Worm (Caenorhabditis elegans) whole organism, young adult: ENCODE results near the gene T23G7.3.

ENCODE experiments used
- B0261.1 ChIP-seq: sonication (generic microtip); optimal IDR thresholded peaks from 2 replicates; lab custom pipeline; 2016; ENCODE audit warnings: mild to moderate bottlenecking, missing genetic modification characterization, moderate library complexity, missing compliant biosample characterization
- B0336.3 ChIP-seq: fragments of 200-800 bp; sonication (Bioruptor generic); IDR thresholded peaks from 2 replicates; pipeline ENCODE4 v1.3.6; 2022; ENCODE audit warnings: missing genetic modification characterization, missing compliant biosample characterization
- D2030.7 ChIP-seq: fragments of 200-800 bp; sonication (Bioruptor generic); IDR thresholded peaks from 2 replicates; pipeline ENCODE4 v1.3.6; 2022; ENCODE audit warnings: missing genetic modification reagents, missing genetic modification characterization, missing compliant biosample characterization
- F10E7.11 ChIP-seq: sonication (generic microtip); optimal IDR thresholded peaks from 2 replicates; lab custom pipeline; 2017; ENCODE audit warnings: mild to moderate bottlenecking, missing genetic modification characterization, moderate library complexity, missing compliant biosample characterization
- F22D6.2 ChIP-seq: sonication (generic microtip); optimal IDR thresholded peaks from 2 replicates; lab custom pipeline; 2016; ENCODE audit warnings: mild to moderate bottlenecking, missing genetic modification characterization, missing compliant biosample characterization
- F33H1.4 ChIP-seq: fragments of 200-800 bp; sonication (Bioruptor generic); IDR thresholded peaks from 2 replicates; pipeline ENCODE4 v1.3.6; 2022; ENCODE audit warnings: missing genetic modification reagents, missing genetic modification characterization, missing compliant biosample characterization
- F49E8.2 ChIP-seq: sonication (generic microtip); optimal IDR thresholded peaks from 3 replicates; lab custom pipeline; 2017; ENCODE audit warnings: missing genetic modification characterization, mild to moderate bottlenecking, missing compliant biosample characterization, antibody characterized with exemption, moderate library complexity; ENCODE audit not compliant: insufficient read depth
- F57A8.1 ChIP-seq: fragments of 200-800 bp; sonication (Bioruptor generic); optimal IDR thresholded peaks from 2 replicates; lab custom pipeline; 2018; ENCODE audit warnings: mild to moderate bottlenecking, missing genetic modification characterization, moderate library complexity, missing compliant biosample characterization
- K11D2.4 ChIP-seq: fragments of 200-800 bp; sonication (Bioruptor generic); IDR thresholded peaks from 2 replicates; pipeline ENCODE4 v1.3.6; 2022; ENCODE audit warnings: missing genetic modification reagents, missing genetic modification characterization, missing compliant biosample characterization
- T26A5.8 ChIP-seq: sonication (generic microtip); optimal IDR thresholded peaks from 2 replicates; lab custom pipeline; 2016; ENCODE audit warnings: missing genetic modification characterization, missing compliant biosample characterization
- Y53F4B.3 ChIP-seq: fragments of 200-800 bp; sonication (Bioruptor generic); IDR thresholded peaks from 2 replicates; pipeline ENCODE4 v1.3.6; 2022; ENCODE audit warnings: missing genetic modification reagents, missing genetic modification characterization, missing compliant biosample characterization
- Y56A3A.18 ChIP-seq: fragments of 200-800 bp; sonication (Bioruptor generic); IDR thresholded peaks from 2 replicates; pipeline ENCODE4 v1.3.6; 2022; ENCODE audit warnings: missing genetic modification reagents, missing genetic modification characterization, missing compliant biosample characterization
- ama-1 ChIP-seq, 3 experiments: fragments of 150-350 bp in 1 of 3; sonication (generic microtip) in 2 of 3; optimal IDR thresholded peaks; 2 replicates each; lab custom pipeline; 2014 to 2018; ENCODE audit warnings: missing biosample characterization in 2 of 3, missing genetic modification characterization in 2 of 3, missing genetic modification reagents in 2 of 3
- aptf-2 ChIP-seq: fragments of 200-800 bp; sonication (Bioruptor generic); conservative IDR thresholded peaks from 2 replicates; pipeline ENCODE4 v1.3.6; 2022; ENCODE audit warnings: missing genetic modification reagents, missing genetic modification characterization, missing compliant biosample characterization
- athp-1 ChIP-seq: sonication (generic microtip); optimal IDR thresholded peaks from 2 replicates; lab custom pipeline; 2017; ENCODE audit warnings: mild to moderate bottlenecking, missing genetic modification characterization, missing compliant biosample characterization
- attf-3 ChIP-seq: fragments of 200-800 bp; sonication (Bioruptor generic); conservative IDR thresholded peaks from 2 replicates; pipeline ENCODE4 v1.3.6; 2022; ENCODE audit warnings: missing genetic modification reagents, missing genetic modification characterization, missing compliant biosample characterization
- attf-5 ChIP-seq: fragments of 200-800 bp; sonication (Bioruptor generic); optimal IDR thresholded peaks from 2 replicates; lab custom pipeline; 2018; ENCODE audit warnings: mild to moderate bottlenecking, missing genetic modification characterization, missing compliant biosample characterization
- attf-6 ChIP-seq: fragments of 200-800 bp; sonication (Bioruptor generic); IDR thresholded peaks from 2 replicates; pipeline ENCODE4 v1.3.6; 2022; ENCODE audit warnings: missing genetic modification reagents, missing genetic modification characterization, missing compliant biosample characterization
- bed-2 ChIP-seq: fragments of 200-800 bp; sonication (Bioruptor generic); IDR thresholded peaks from 2 replicates; pipeline ENCODE4 v1.3.6; 2022; ENCODE audit warnings: missing genetic modification reagents, missing genetic modification characterization, missing compliant biosample characterization
- ceh-100 ChIP-seq: fragments of 200-800 bp; sonication (Bioruptor generic); IDR thresholded peaks from 2 replicates; pipeline ENCODE4 v1.3.6; 2022; ENCODE audit warnings: missing genetic modification reagents, missing genetic modification characterization, missing compliant biosample characterization
- die-1 ChIP-seq: sonication (generic microtip); optimal IDR thresholded peaks from 2 replicates; lab custom pipeline; 2016; ENCODE audit warnings: missing genotype, mild to moderate bottlenecking, missing genetic modification characterization, missing compliant biosample characterization
- egrh-3 ChIP-seq: fragments of 200-800 bp; sonication (Bioruptor generic); IDR thresholded peaks from 2 replicates; pipeline ENCODE4 v1.3.6; 2022; ENCODE audit warnings: missing genetic modification reagents, missing genetic modification characterization, missing compliant biosample characterization
- hmg-1.2 ChIP-seq: fragments of 200-800 bp; sonication (Bioruptor generic); IDR thresholded peaks from 2 replicates; pipeline ENCODE4 v1.3.6; 2022; ENCODE audit warnings: missing genetic modification reagents, missing genetic modification characterization, missing compliant biosample characterization
- hmg-20 ChIP-seq: fragments of 200-800 bp; sonication (Bioruptor generic); IDR thresholded peaks from 2 replicates; pipeline ENCODE4 v1.3.6; 2022; ENCODE audit warnings: missing genetic modification reagents, missing genetic modification characterization, missing compliant biosample characterization
- hrde-1 ChIP-seq: sonication (generic microtip); optimal IDR thresholded peaks from 2 replicates; lab custom pipeline; 2016; ENCODE audit warnings: missing genetic modification characterization, mild to moderate bottlenecking, missing compliant biosample characterization, moderate library complexity, missing genotype, missing genetic modification reagents, borderline replicate concordance
- lin-26 ChIP-seq: fragments of 200-800 bp; sonication (Bioruptor generic); IDR thresholded peaks from 2 replicates; pipeline ENCODE4 v1.3.6; 2022; ENCODE audit warnings: missing genetic modification reagents, missing genetic modification characterization, missing compliant biosample characterization
- lin-54 ChIP-seq: fragments of 200-800 bp; sonication (Bioruptor generic); optimal IDR thresholded peaks from 2 replicates; lab custom pipeline; 2018; ENCODE audit warnings: mild to moderate bottlenecking, missing genetic modification characterization, missing compliant biosample characterization
- lsl-1 ChIP-seq: fragments of 200-800 bp; sonication (Bioruptor generic); optimal IDR thresholded peaks from 2 replicates; lab custom pipeline; 2018; ENCODE audit warnings: mild to moderate bottlenecking, missing genetic modification characterization, moderate library complexity, missing compliant biosample characterization
- madf-3 ChIP-seq: fragments of 200-800 bp; sonication (Bioruptor generic); IDR thresholded peaks from 2 replicates; pipeline ENCODE4 v1.3.6; 2022; ENCODE audit warnings: missing genetic modification reagents, missing genetic modification characterization, missing compliant biosample characterization
- mel-28 ChIP-seq: sonication (generic microtip); optimal IDR thresholded peaks from 2 replicates; lab custom pipeline; 2016; ENCODE audit warnings: borderline replicate concordance, mild to moderate bottlenecking, missing genetic modification characterization, missing compliant biosample characterization
- mxl-1 ChIP-seq: sonication (generic microtip); optimal IDR thresholded peaks from 2 replicates; lab custom pipeline; 2016; ENCODE audit warnings: missing genetic modification characterization, missing compliant biosample characterization
- repo-1 ChIP-seq: sonication (generic microtip); optimal IDR thresholded peaks from 2 replicates; lab custom pipeline; 2017; ENCODE audit warnings: mild to moderate bottlenecking, missing genetic modification characterization, missing compliant biosample characterization
- snpc-1.1 ChIP-seq: sonication (generic microtip); optimal IDR thresholded peaks from 2 replicates; lab custom pipeline; 2017; ENCODE audit warnings: missing genetic modification characterization, mild to moderate bottlenecking, missing compliant biosample characterization, antibody characterized with exemption, moderate library complexity, missing genotype, missing genetic modification reagents; ENCODE audit not compliant: insufficient read depth
- tbp1 ChIP-seq: fragments of 200-800 bp; sonication (Bioruptor generic); optimal IDR thresholded peaks from 2 replicates; lab custom pipeline; 2018; ENCODE audit warnings: mild to moderate bottlenecking, missing genetic modification characterization, missing compliant biosample characterization
- tbx-9 ChIP-seq: sonication (generic microtip); optimal IDR thresholded peaks from 2 replicates; lab custom pipeline; 2016; ENCODE audit warnings: borderline replicate concordance, missing genetic modification characterization, inconsistent platforms, missing compliant biosample characterization
- tlf-1 ChIP-seq: fragments of 200-800 bp; sonication (Bioruptor generic); optimal IDR thresholded peaks from 2 replicates; lab custom pipeline; 2018; ENCODE audit warnings: mild to moderate bottlenecking, missing genetic modification characterization, missing compliant biosample characterization
- xnd-1 ChIP-seq: sonication (generic microtip); optimal IDR thresholded peaks from 2 replicates; lab custom pipeline; 2016; ENCODE audit warnings: missing genotype, missing genetic modification reagents, missing genetic modification characterization, missing compliant biosample characterization
- ztf-18 ChIP-seq: sonication (generic microtip); optimal IDR thresholded peaks from 2 replicates; lab custom pipeline; 2016; ENCODE audit warnings: missing genotype, mild to moderate bottlenecking, missing genetic modification characterization, missing compliant biosample characterization
- ztf-22 ChIP-seq: fragments of 200-800 bp; sonication (Bioruptor generic); optimal IDR thresholded peaks from 2 replicates; lab custom pipeline; 2018; ENCODE audit warnings: mild to moderate bottlenecking, missing genetic modification characterization, moderate library complexity, missing compliant biosample characterization
- ztf-25 ChIP-seq: fragments of 200-800 bp; sonication (Bioruptor generic); IDR thresholded peaks from 2 replicates; pipeline ENCODE4 v1.3.6; 2022; ENCODE audit warnings: missing genetic modification reagents, missing genetic modification characterization, missing compliant biosample characterization
- ztf-28 ChIP-seq: fragments of 200-800 bp; sonication (Bioruptor generic); IDR thresholded peaks from 2 replicates; pipeline ENCODE4 v1.3.6; 2022; ENCODE audit warnings: missing genetic modification reagents, missing genetic modification characterization, missing compliant biosample characterization

Gene T23G7.3

ce11 chrII:9211684-9212083 lies 44.1 kb upstream of the T23G7.3 start (continued):
- TF ChIP-seq Y56A3A.18 (GFP tag; lab: Robert Waterston, UW) (0 out of 2 replicates have a peak, but pooled peaks have one; percentile 47), ztf-28 (GFP tag; lab: Robert Waterston, UW) (0 out of 2 replicates have a peak, but pooled peaks have one; percentile 12), hrde-1 (tag; lab: Kevin White, UChicago) (peak; percentile 19), ceh-100 (GFP tag; lab: Robert Waterston, UW) (peak; percentile 40; the same call in 1 of the 2 replicates), K11D2.4 (GFP tag; lab: Robert Waterston, UW) (no peak), ztf-22 (GFP tag; lab: Kevin White, UChicago) (no peak), lsl-1 (peak; percentile 67), egrh-3 (no peak), xnd-1 (peak; percentile 49), tbp1 (GFP tag; lab: Kevin White, UChicago) (peak; percentile 95), B0261.1 (peak; percentile 82), hmg-1.2 (peak; percentile 67), B0336.3 (peak; percentile 73; the same call in 1 of the 2 replicates), T26A5.8 (peak; percentile 39), die-1 (tag; lab: Kevin White, UChicago) (peak; percentile 69), ztf-25 (GFP tag; lab: Robert Waterston, UW) (0 out of 2 replicates have a peak, but pooled peaks have one; percentile 43), hmg-20 (GFP tag; lab: Robert Waterston, UW) (peak; percentile 68; the same call in 1 of the 2 replicates), tlf-1 (no peak), F57A8.1 (GFP tag; lab: Kevin White, UChicago) (no peak), F33H1.4 (GFP tag; lab: Robert Waterston, UW) (peak; percentile 77), D2030.7 (GFP tag; lab: Robert Waterston, UW) (peak; percentile 79), athp-1 (tag; lab: Kevin White, UChicago) (peak; percentile 11), F49E8.2 (tag; lab: Kevin White, UChicago) (peak; percentile 46), repo-1 (tag; lab: Kevin White, UChicago) (peak; percentile 57), ztf-18 (peak; percentile 53), aptf-2 (no peak), madf-3 (GFP tag; lab: Robert Waterston, UW) (no peak), F22D6.2 (tag; lab: Kevin White, UChicago) (no peak)

- TF ChIP-seq lin-54 (GFP tag; lab: Kevin White, UChicago) (no peak), bed-2 (GFP tag; lab: Robert Waterston, UW) (no peak), F33H1.4 (GFP tag; lab: Robert Waterston, UW) (no peak), snpc-1.1 (tag; lab: Kevin White, UChicago) (no peak), lsl-1 (no peak), Y53F4B.3 (no peak), mel-28 (no peak), mxl-1 (tag; lab: Kevin White, UChicago) (no peak), lin-26 (no peak), ama-1 (optimal IDR thresholded peaks at IDR 0.05; lab: Kevin White, UChicago) (no peak), ama-1 (GFP tag; optimal IDR thresholded peaks at IDR 0.05; lab: Kevin White, UChicago) (no peak), T26A5.8 (no peak), aptf-2 (no peak), ztf-22 (GFP tag; lab: Kevin White, UChicago) (no peak), attf-3 (GFP tag; lab: Robert Waterston, UW) (no peak), tbx-9 (tag; lab: Kevin White, UChicago) (no peak), attf-5 (GFP tag; lab: Kevin White, UChicago) (no peak), hrde-1 (tag; lab: Kevin White, UChicago) (no peak), F10E7.11 (no peak), attf-6 (GFP tag; lab: Robert Waterston, UW) (no peak)
- TF ChIP-seq, all 124 proteins: peak for 0
Observed at ce11 chrII:9210076-9210475, 42.4 kb upstream of the T23G7.3 start, which contains the start of gene ZK1067.4. ZK1067.4 (plus strand) TSS chrII:9210376.
